Fruit fly (Drosophila melanogaster) whole organism, embryonic: Measurements from ENCODE around the gene jus.
A peak's percentile ranks its signal among the peaks of the same experiment; 100 is the strongest.

Experiments
- CG10209 ChIP-seq: fragments of 200-800 bp; sonication (Bioruptor generic); optimal IDR thresholded peaks from 3 replicates; lab custom pipeline; 2017; ENCODE audit warnings: missing biosample characterization, mild to moderate bottlenecking, missing genetic modification characterization, missing genetic modification reagents
- CG10959 ChIP-seq: fragments of 200-800 bp; sonication (Bioruptor generic); IDR thresholded peaks from 2 replicates; pipeline ENCODE4 v1.3.6; 2022; ENCODE audit warnings: missing biosample characterization, missing genetic modification characterization
- CG11560 ChIP-seq: fragments of 200-800 bp; sonication (Bioruptor generic); IDR thresholded peaks from 3 replicates; pipeline ENCODE4 v1.3.6; 2022; ENCODE audit warnings: missing biosample characterization, missing genetic modification characterization
- CG12071 ChIP-seq: fragments of 200-800 bp; sonication (Bioruptor generic); optimal IDR thresholded peaks from 3 replicates; lab custom pipeline; 2018; ENCODE audit warnings: missing biosample characterization, mild to moderate bottlenecking, missing genetic modification characterization
- CG12299 ChIP-seq: fragments of 200-800 bp; sonication (Bioruptor generic); optimal IDR thresholded peaks from 2 replicates; lab custom pipeline; 2018; ENCODE audit warnings: missing biosample characterization, mild to moderate bottlenecking, missing genetic modification characterization
- CG1233 ChIP-seq: fragments of 200-800 bp; sonication (Bioruptor generic); optimal IDR thresholded peaks from 4 replicates; lab custom pipeline; 2018; ENCODE audit warnings: missing biosample characterization, mild to moderate bottlenecking, missing genetic modification characterization
- CG12659 ChIP-seq: fragments of 200-800 bp; sonication (Bioruptor generic); optimal IDR thresholded peaks from 3 replicates; lab custom pipeline; 2017; ENCODE audit warnings: mild to moderate bottlenecking, missing biosample characterization, missing genetic modification reagents, missing genetic modification characterization
- CG13894 ChIP-seq: fragments of 200-800 bp; sonication (Bioruptor generic); optimal IDR thresholded peaks from 3 replicates; lab custom pipeline; 2018; ENCODE audit warnings: missing biosample characterization, mild to moderate bottlenecking, missing genetic modification characterization, moderate library complexity
- CG14965 ChIP-seq: fragments of 200-800 bp; sonication (Bioruptor generic); optimal IDR thresholded peaks from 2 replicates; lab custom pipeline; 2016; ENCODE audit warnings: missing biosample characterization, missing genetic modification characterization, borderline replicate concordance
- CG15696 ChIP-seq: fragments of 200-800 bp; sonication (Bioruptor generic); optimal IDR thresholded peaks from 2 replicates; lab custom pipeline; 2019; ENCODE audit warnings: missing biosample characterization, mild to moderate bottlenecking, missing genetic modification characterization, moderate library complexity
- CG1602 ChIP-seq: fragments of 200-800 bp; sonication (Bioruptor generic); optimal IDR thresholded peaks from 3 replicates; lab custom pipeline; 2016; ENCODE audit warnings: missing biosample characterization, missing genetic modification characterization
- CG16779 ChIP-seq: fragments of 200-800 bp; sonication (Bioruptor generic); IDR thresholded peaks from 2 replicates; pipeline ENCODE4 v1.3.6; 2022; ENCODE audit warnings: missing biosample characterization, missing genetic modification characterization
- CG16863 ChIP-seq: fragments of 200-800 bp; sonication (Bioruptor generic); optimal IDR thresholded peaks from 3 replicates; lab custom pipeline; 2016; ENCODE audit warnings: missing biosample characterization, missing genetic modification characterization
- CG18619 ChIP-seq: fragments of 200-800 bp; sonication (Bioruptor generic); optimal IDR thresholded peaks from 3 replicates; lab custom pipeline; 2017; ENCODE audit warnings: missing biosample characterization, mild to moderate bottlenecking, missing genetic modification characterization
- CG3163 ChIP-seq: fragments of 200-800 bp; sonication (Bioruptor generic); optimal IDR thresholded peaks from 3 replicates; lab custom pipeline; 2016; ENCODE audit warnings: missing biosample characterization, missing genetic modification characterization
- CG32772 ChIP-seq: fragments of 200-800 bp; sonication (Bioruptor generic); IDR thresholded peaks from 2 replicates; pipeline ENCODE4 v1.3.6; 2022; ENCODE audit warnings: missing biosample characterization, missing genetic modification characterization
- CG3281 ChIP-seq: fragments of 200-800 bp; sonication (Bioruptor generic); optimal IDR thresholded peaks from 3 replicates; lab custom pipeline; 2017; ENCODE audit warnings: missing biosample characterization, mild to moderate bottlenecking, missing genetic modification characterization
- CG4707 ChIP-seq: fragments of 200-800 bp; sonication (Bioruptor generic); optimal IDR thresholded peaks from 2 replicates; lab custom pipeline; 2018; ENCODE audit warnings: missing biosample characterization, mild to moderate bottlenecking, missing genetic modification characterization, moderate library complexity
- CG6654 ChIP-seq: fragments of 200-800 bp; sonication (Bioruptor generic); optimal IDR thresholded peaks from 2 replicates; lab custom pipeline; 2017; ENCODE audit warnings: missing biosample characterization, mild to moderate bottlenecking, missing genetic modification characterization
- CG6765 ChIP-seq: fragments of 200-800 bp; sonication (Bioruptor generic); optimal IDR thresholded peaks from 3 replicates; lab custom pipeline; 2017; ENCODE audit warnings: missing biosample characterization, mild to moderate bottlenecking, missing genetic modification characterization
- CG7745 ChIP-seq: fragments of 200-800 bp; sonication (Bioruptor generic); optimal IDR thresholded peaks from 2 replicates; lab custom pipeline; 2018; ENCODE audit warnings: missing biosample characterization, mild to moderate bottlenecking, missing genetic modification characterization, moderate library complexity
- CG7839 ChIP-seq: fragments of 200-800 bp; sonication (Bioruptor generic); optimal IDR thresholded peaks from 3 replicates; lab custom pipeline; 2018; ENCODE audit warnings: missing biosample characterization, mild to moderate bottlenecking, missing genetic modification characterization, moderate library complexity
- CG8359 ChIP-seq: fragments of 200-800 bp; sonication (Bioruptor generic); optimal IDR thresholded peaks from 2 replicates; lab custom pipeline; 2017; ENCODE audit warnings: missing biosample characterization, mild to moderate bottlenecking, missing genetic modification characterization, borderline replicate concordance
- Drgx ChIP-seq: fragments of 200-800 bp; sonication (Bioruptor generic); IDR thresholded peaks from 2 replicates; pipeline ENCODE4 v1.3.6; 2022; ENCODE audit warnings: missing biosample characterization, missing genetic modification characterization
- Gsc ChIP-seq: fragments of 200-800 bp; sonication (Bioruptor generic); IDR thresholded peaks from 2 replicates; pipeline ENCODE4 v1.3.6; 2022; ENCODE audit warnings: missing biosample characterization, missing genetic modification characterization
- H15 ChIP-seq: fragments of 200-800 bp; sonication (Bioruptor generic); IDR thresholded peaks from 3 replicates; pipeline ENCODE4 v1.3.6; 2022; ENCODE audit warnings: missing biosample characterization, missing genetic modification characterization
- MBD-R2 ChIP-seq: fragments of 200-800 bp; sonication (Bioruptor generic); IDR thresholded peaks from 2 replicates; pipeline ENCODE4 v1.3.6; 2022; ENCODE audit warnings: missing biosample characterization, missing genetic modification characterization
- Mad ChIP-seq: fragments of 200-800 bp; sonication (Bioruptor generic); optimal IDR thresholded peaks from 2 replicates; lab custom pipeline; 2016; ENCODE audit warnings: missing biosample characterization, missing genetic modification characterization
- Meics ChIP-seq: fragments of 200-800 bp; sonication (Bioruptor generic); optimal IDR thresholded peaks from 2 replicates; lab custom pipeline; 2017; ENCODE audit warnings: missing biosample characterization, mild to moderate bottlenecking, missing genetic modification characterization
- Mes4 ChIP-seq: fragments of 200-800 bp; sonication (Bioruptor generic); optimal IDR thresholded peaks from 2 replicates; lab custom pipeline; 2016; ENCODE audit warnings: missing biosample characterization, missing genetic modification characterization
- Rx ChIP-seq: fragments of 200-800 bp; sonication (Bioruptor generic); IDR thresholded peaks from 2 replicates; pipeline ENCODE4 v1.3.6; 2022; ENCODE audit warnings: missing biosample characterization, missing genetic modification characterization
- Sox100B ChIP-seq: fragments of 200-800 bp; sonication (Bioruptor generic); optimal IDR thresholded peaks from 3 replicates; lab custom pipeline; 2018; ENCODE audit warnings: missing biosample characterization, mild to moderate bottlenecking, missing genetic modification characterization
- TFAM ChIP-seq: fragments of 200-800 bp; sonication (Bioruptor generic); optimal IDR thresholded peaks from 2 replicates; lab custom pipeline; 2017; ENCODE audit warnings: missing biosample characterization, missing genetic modification characterization, inconsistent platforms
- YL-1 ChIP-seq: fragments of 200-800 bp; sonication (Bioruptor generic); optimal IDR thresholded peaks from 3 replicates; lab custom pipeline; 2017; ENCODE audit warnings: missing biosample characterization, mild to moderate bottlenecking, missing genetic modification characterization
- ase ChIP-seq: fragments of 200-800 bp; sonication (Bioruptor generic); IDR thresholded peaks from 3 replicates; pipeline ENCODE4 v1.3.6; 2022; ENCODE audit warnings: missing biosample characterization, missing genetic modification characterization
- bcd ChIP-seq: fragments of 200-800 bp; sonication (Bioruptor generic); optimal IDR thresholded peaks from 2 replicates; lab custom pipeline; 2017; ENCODE audit warnings: missing biosample characterization, mild to moderate bottlenecking, missing genetic modification characterization
- cas ChIP-seq: fragments of 200-800 bp; sonication (Bioruptor generic); IDR thresholded peaks from 2 replicates; pipeline ENCODE4 v1.3.6; 2022; ENCODE audit warnings: missing biosample characterization, missing genetic modification characterization
- cwo ChIP-seq: fragments of 200-800 bp; sonication (Bioruptor generic); optimal IDR thresholded peaks from 3 replicates; lab custom pipeline; 2017; ENCODE audit warnings: missing biosample characterization, missing genetic modification characterization, mild to moderate bottlenecking, moderate library complexity, missing genetic modification reagents
- dimm ChIP-seq: fragments of 200-800 bp; sonication (Bioruptor generic); IDR thresholded peaks from 2 replicates; pipeline ENCODE4 v1.3.6; 2022; ENCODE audit warnings: missing biosample characterization, missing genetic modification characterization
- dm ChIP-seq: fragments of 200-800 bp; sonication (Bioruptor generic); optimal IDR thresholded peaks from 3 replicates; lab custom pipeline; 2016; ENCODE audit warnings: missing biosample characterization, missing genetic modification characterization
- ems ChIP-seq: fragments of 200-800 bp; sonication (Bioruptor generic); optimal IDR thresholded peaks from 3 replicates; lab custom pipeline; 2016; ENCODE audit warnings: missing biosample characterization, missing genetic modification characterization
- exex ChIP-seq: fragments of 200-800 bp; sonication (Bioruptor generic); optimal IDR thresholded peaks from 4 replicates; lab custom pipeline; 2018; ENCODE audit warnings: missing biosample characterization, mild to moderate bottlenecking, missing genetic modification characterization, moderate library complexity
- fd102C ChIP-seq: fragments of 200-800 bp; sonication (Bioruptor generic); optimal IDR thresholded peaks from 2 replicates; lab custom pipeline; 2018; ENCODE audit warnings: missing biosample characterization, mild to moderate bottlenecking, missing genetic modification characterization, moderate library complexity
- grau ChIP-seq: fragments of 200-800 bp; optimal IDR thresholded peaks from 3 replicates; lab custom pipeline; 2019; ENCODE audit warnings: missing biosample characterization, mild to moderate bottlenecking, missing genetic modification characterization, moderate library complexity
- pfk ChIP-seq: fragments of 200-800 bp; sonication (Bioruptor generic); optimal IDR thresholded peaks from 2 replicates; lab custom pipeline; 2018; ENCODE audit warnings: missing biosample characterization, mild to moderate bottlenecking, missing genetic modification characterization, moderate library complexity
- pita ChIP-seq: fragments of 200-800 bp; sonication (Bioruptor generic); optimal IDR thresholded peaks from 2 replicates; lab custom pipeline; 2017; ENCODE audit warnings: missing biosample characterization, mild to moderate bottlenecking, missing genetic modification characterization
- pum ChIP-seq: fragments of 200-800 bp; sonication (Bioruptor generic); optimal IDR thresholded peaks from 2 replicates; lab custom pipeline; 2016; ENCODE audit warnings: missing biosample characterization, missing genetic modification characterization
- row ChIP-seq: fragments of 200-800 bp; sonication (Bioruptor generic); IDR thresholded peaks from 3 replicates; pipeline ENCODE4 v1.3.6; 2022; ENCODE audit warnings: missing biosample characterization, missing genetic modification characterization
- sima ChIP-seq: fragments of 200-800 bp; sonication (Bioruptor generic); optimal IDR thresholded peaks from 2 replicates; lab custom pipeline; 2016; ENCODE audit warnings: missing biosample characterization, missing genetic modification characterization
- sug ChIP-seq: fragments of 200-800 bp; optimal IDR thresholded peaks from 2 replicates; lab custom pipeline; 2019; ENCODE audit warnings: missing biosample characterization, mild to moderate bottlenecking, missing genetic modification characterization, moderate library complexity
- z ChIP-seq: fragments of 200-800 bp; sonication (Bioruptor generic); IDR thresholded peaks from 3 replicates; pipeline ENCODE4 v1.3.6; 2022; ENCODE audit warnings: missing biosample characterization, missing genetic modification characterization
- zf30C ChIP-seq: fragments of 200-800 bp; sonication (Bioruptor generic); optimal IDR thresholded peaks from 3 replicates; lab custom pipeline; 2018; ENCODE audit warnings: missing biosample characterization, mild to moderate bottlenecking, missing genetic modification characterization

The jus gene

dm6 chr3R:29148072-29148471 lies 46.7 kb downstream of the jus start, which contains the start of the genes CG11882 and Pglym78 (continued):
- no peak for TF ChIP-seq CG14965
- no peak for TF ChIP-seq CG6765 (GFP tag; lab: Kevin White, UChicago)
- TF ChIP-seq row (GFP tag; lab: Robert Waterston, UW), result peak; percentile 59
- peak; percentile 89 for TF ChIP-seq CG12659
- TF ChIP-seq CG13894 (tag; lab: Kevin White, UChicago), result peak; percentile 74
- TF ChIP-seq Meics (GFP tag; lab: Kevin White, UChicago), result peak; percentile 6
- TF ChIP-seq YL-1 (GFP tag; lab: Kevin White, UChicago), result peak; percentile 94
- no peak for TF ChIP-seq CG6654 (GFP tag; lab: Kevin White, UChicago)
- peak; percentile 65 for TF ChIP-seq pum (GFP tag; lab: Kevin White, UChicago)
- TF ChIP-seq Sox100B (GFP tag; lab: Kevin White, UChicago), result no peak
- peak; percentile 60 for TF ChIP-seq exex (tag; lab: Kevin White, UChicago)
- TF ChIP-seq MBD-R2 (GFP tag; lab: Robert Waterston, UW), result peak; percentile 95
- TF ChIP-seq CG15696, result no peak
- TF ChIP-seq CG18619 (GFP tag; lab: Kevin White, UChicago), result peak; percentile 1
- peak; percentile 12 for TF ChIP-seq Mes4 (GFP tag; lab: Kevin White, UChicago)
- peak; percentile 50 for TF ChIP-seq CG3163
- TF ChIP-seq CG7745 (tag; lab: Kevin White, UChicago), result no peak
- no peak for TF ChIP-seq pfk
- TF ChIP-seq dimm (GFP tag; lab: Robert Waterston, UW), result no peak
- TF ChIP-seq cas (GFP tag; lab: Robert Waterston, UW), result no peak
- TF ChIP-seq Mad (GFP tag; lab: Kevin White, UChicago), result no peak
- TF ChIP-seq H15 (GFP tag; lab: Robert Waterston, UW), result no peak
- TF ChIP-seq dm (GFP tag; lab: Kevin White, UChicago), result peak; percentile 51
- no peak for TF ChIP-seq CG32772
- no peak for TF ChIP-seq z
- no peak for TF ChIP-seq CG10959 (GFP tag; lab: Robert Waterston, UW)
- TF ChIP-seq zf30C (GFP tag; lab: Kevin White, UChicago), result no peak
- TF ChIP-seq sima, result no peak
- no peak for TF ChIP-seq CG1233 (GFP tag; lab: Kevin White, UChicago)
- TF ChIP-seq bcd, result peak; percentile 37
- TF ChIP-seq CG16863, result peak; percentile 25
- no peak for TF ChIP-seq CG12071 (GFP tag; lab: Kevin White, UChicago)
- TF ChIP-seq grau (tag; lab: Kevin White, UChicago), result peak; percentile 31
- TF ChIP-seq ase (GFP tag; lab: Robert Waterston, UW), result peak; percentile 53; the same call in 1 of the 3 replicates
- TF ChIP-seq Drgx (GFP tag; lab: Robert Waterston, UW), result peak; percentile 37; the same call in 1 of the 2 replicates
- no peak for TF ChIP-seq TFAM (GFP tag; lab: Kevin White, UChicago)
- no peak for TF ChIP-seq CG7839 (tag; lab: Kevin White, UChicago)
- no peak for TF ChIP-seq CG4707 (GFP tag; lab: Kevin White, UChicago)
- TF ChIP-seq Gsc, result no peak
- no peak for TF ChIP-seq CG11560 (tag; lab: Robert Waterston, UW)
- no peak for TF ChIP-seq cwo
- TF ChIP-seq pita, result no peak
- peak; percentile 73 for TF ChIP-seq sug (tag; lab: Kevin White, UChicago)
- no peak for TF ChIP-seq CG3281
- no peak for TF ChIP-seq CG1602 (GFP tag; lab: Kevin White, UChicago)
- no peak for TF ChIP-seq CG10209 (GFP tag; lab: Kevin White, UChicago)
- no peak for TF ChIP-seq fd102C
- TF ChIP-seq CG16779 (GFP tag; lab: Robert Waterston, UW), result no peak
- TF ChIP-seq Rx (GFP tag; lab: Robert Waterston, UW), result no peak
- TF ChIP-seq CG12299 (tag; lab: Kevin White, UChicago), result no peak
- TF ChIP-seq ems (GFP tag; lab: Kevin White, UChicago), result no peak
- no peak for TF ChIP-seq CG8359 (GFP tag; lab: Kevin White, UChicago)
